Worm (Caenorhabditis elegans) whole organism, young adult: ENCODE results near the gene C03H5.9.

Experiments used
- Y56A3A.18 ChIP-seq: fragments of 200-800 bp; sonication (Bioruptor generic); IDR thresholded peaks from 2 replicates; pipeline ENCODE4 v1.3.6; 2022; ENCODE audit warnings: missing genetic modification reagents, missing genetic modification characterization, missing compliant biosample characterization
- dpl-1 ChIP-seq: fragments of 150-350 bp; optimal IDR thresholded peaks from 2 replicates; lab custom pipeline; 2014; ENCODE audit warnings: missing biosample characterization, missing genetic modification reagents, missing genetic modification characterization
- hlh-12 ChIP-seq: sonication (generic microtip); optimal IDR thresholded peaks from 2 replicates; lab custom pipeline; 2016; ENCODE audit warnings: missing genetic modification characterization, missing compliant biosample characterization
- hmg-1.2 ChIP-seq: fragments of 200-800 bp; sonication (Bioruptor generic); IDR thresholded peaks from 2 replicates; pipeline ENCODE4 v1.3.6; 2022; ENCODE audit warnings: missing genetic modification reagents, missing genetic modification characterization, missing compliant biosample characterization
- mel-28 ChIP-seq: sonication (generic microtip); optimal IDR thresholded peaks from 2 replicates; lab custom pipeline; 2016; ENCODE audit warnings: borderline replicate concordance, mild to moderate bottlenecking, missing genetic modification characterization, missing compliant biosample characterization
- pha-4 ChIP-seq: fragments of 150-350 bp; sonication (generic microtip); optimal IDR thresholded peaks from 2 replicates; lab custom pipeline; 2014; ENCODE audit warnings: missing biosample characterization, missing genetic modification reagents, missing genetic modification characterization
- unc-130 ChIP-seq: sonication (generic microtip); optimal IDR thresholded peaks from 2 replicates; lab custom pipeline; 2016; ENCODE audit warnings: missing genetic modification reagents, missing genetic modification characterization, missing compliant biosample characterization
- unc-62 ChIP-seq: fragments of 150-350 bp; optimal IDR thresholded peaks from 2 replicates; lab custom pipeline; 2014; ENCODE audit warnings: missing biosample characterization, missing genetic modification reagents, missing genetic modification characterization
- ztf-3 ChIP-seq: fragments of 200-800 bp; sonication (Bioruptor generic); optimal IDR thresholded peaks from 2 replicates; lab custom pipeline; 2018; ENCODE audit warnings: mild to moderate bottlenecking, missing genetic modification characterization, missing compliant biosample characterization

DNA sequence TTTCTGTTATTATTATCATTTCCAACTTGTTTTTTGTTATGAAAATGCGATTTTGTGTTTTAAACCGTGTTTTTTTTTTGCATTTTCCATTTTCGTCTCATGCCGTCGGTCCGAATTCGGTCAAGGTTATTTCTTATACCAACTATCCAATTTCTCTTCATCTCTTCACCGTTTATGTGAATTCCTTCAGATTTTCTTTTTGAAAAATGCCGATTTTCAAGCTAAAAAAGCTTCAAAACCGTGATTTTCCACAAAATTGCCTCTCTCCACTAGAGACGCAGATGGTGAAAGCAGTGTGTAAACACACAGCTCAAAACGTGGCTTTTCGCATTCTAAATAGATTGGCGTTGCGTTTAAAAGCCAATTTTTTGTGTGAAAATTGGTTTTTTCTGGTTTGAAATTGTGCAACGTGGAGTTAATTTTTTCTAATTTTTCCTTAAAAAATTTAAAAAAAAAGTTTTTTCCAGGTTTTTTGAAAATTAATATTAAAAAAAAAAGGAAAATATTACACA, 9.4 kb downstream of the C03H5.9 start:
- TF ChIP-seq hlh-12 (tag; lab: Kevin White, UChicago), result no peak
- TF ChIP-seq dpl-1 (GFP tag; lab: Kevin White, UChicago), result no peak
- no peak for TF ChIP-seq ztf-3 (GFP tag; lab: Kevin White, UChicago)
- no peak for TF ChIP-seq unc-62 (GFP tag; lab: Kevin White, UChicago)
- no peak for TF ChIP-seq unc-130 (GFP tag; lab: Kevin White, UChicago)
- TF ChIP-seq mel-28, result no peak
- TF ChIP-seq hmg-1.2 (GFP tag; lab: Robert Waterston, UW), result peak; percentile 46; the same call in 1 of the 2 replicates
- no peak for TF ChIP-seq pha-4 (tag; lab: Kevin White, UChicago)
- no peak for TF ChIP-seq Y56A3A.18 (GFP tag; lab: Robert Waterston, UW)
